Fruit fly (Drosophila melanogaster): Measurements from ENCODE around the gene Ugt303A1.

The Ugt303A1 gene

DNA sequence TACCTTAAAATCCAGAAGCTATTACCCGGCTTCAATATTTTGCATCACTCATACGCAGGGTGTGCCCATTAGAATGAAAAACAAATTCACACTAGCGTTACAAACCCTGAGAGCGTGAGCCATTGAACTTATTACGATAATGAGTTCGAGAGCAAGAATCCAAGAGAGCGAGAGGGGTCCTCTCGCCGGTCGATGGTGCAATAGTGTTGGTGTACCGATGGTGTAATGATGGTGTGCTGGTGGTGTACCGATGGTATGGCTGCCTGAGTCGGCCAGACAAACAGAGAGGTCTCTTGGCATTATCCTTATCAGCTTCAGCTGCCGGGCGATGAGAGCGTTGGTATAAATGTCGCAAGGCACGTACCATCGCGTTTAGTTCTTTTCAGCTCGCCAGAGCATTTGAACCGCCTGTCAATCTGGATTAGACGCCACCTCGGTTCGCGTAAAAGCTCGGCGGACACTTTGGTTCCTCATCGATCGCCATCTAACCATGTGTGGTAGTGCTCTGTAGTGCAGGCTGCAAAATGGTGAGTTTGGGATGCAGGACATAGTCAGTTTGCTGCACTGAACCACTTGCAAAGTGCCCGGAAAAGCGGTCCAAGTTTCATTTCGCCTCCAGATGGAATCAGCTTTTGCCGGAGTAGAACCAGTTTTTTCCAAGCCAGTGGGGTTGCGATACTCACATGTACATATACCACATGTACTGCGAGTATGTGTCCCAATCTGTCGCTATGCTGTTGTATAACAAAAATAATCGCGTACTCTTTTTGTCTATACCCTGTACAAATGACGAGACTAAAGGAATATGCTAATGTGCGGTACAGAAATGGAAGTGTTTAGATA, 24.9 kb downstream of the Ugt303A1 start (continued):
- TF ChIP-seq klu (GFP tag; IDR thresholded peaks at IDR 0.05) (no peak), cg (GFP tag; optimal IDR thresholded peaks at IDR 0.05) (peak; percentile 43), gsb (GFP tag; IDR thresholded peaks at IDR 0.05) (no peak), en (GFP tag; optimal IDR thresholded peaks at IDR 0.05) (no peak), CG10431 (GFP tag; optimal IDR thresholded peaks at IDR 0.05) (no peak), Usf (GFP tag; optimal IDR thresholded peaks at IDR 0.05) (no peak), Aef1 (GFP tag; IDR thresholded peaks at IDR 0.05) (no peak), crp (GFP tag; optimal IDR thresholded peaks at IDR 0.05) (no peak), CG8388 (GFP tag; optimal IDR thresholded peaks at IDR 0.05) (no peak), Rfx (GFP tag; IDR thresholded peaks at IDR 0.05) (no peak), CG17328 (GFP tag; IDR thresholded peaks at IDR 0.05) (no peak), CG12744 (GFP tag; optimal IDR thresholded peaks at IDR 0.05) (no peak), CG34422 (GFP tag; IDR thresholded peaks at IDR 0.05) (peak; percentile 13; the same call in 1 of the 3 replicates), Blimp-1 (GFP tag; optimal IDR thresholded peaks at IDR 0.05) (no peak), CG34376 (GFP tag; optimal IDR thresholded peaks at IDR 0.05) (peak; percentile 63), shn (GFP tag; optimal IDR thresholded peaks at IDR 0.05) (no peak), cato (GFP tag; optimal IDR thresholded peaks at IDR 0.05; ENCODE audit: borderline replicate concordance) (no peak), CG17385 (GFP tag; optimal IDR thresholded peaks at IDR 0.05) (peak; percentile 41), ap (GFP tag; IDR thresholded peaks at IDR 0.05) (no peak), Lhr (GFP tag; optimal IDR thresholded peaks at IDR 0.05) (no peak), Antp (GFP tag; optimal IDR thresholded peaks at IDR 0.05) (no peak), CG13775 (GFP tag; optimal IDR thresholded peaks at IDR 0.05) (no peak), CG15479 (GFP tag; optimal IDR thresholded peaks at IDR 0.05) (no peak), CG14667 (GFP tag; IDR thresholded peaks at IDR 0.05) (no peak), inv (GFP tag; IDR thresholded peaks at IDR 0.05; ENCODE audit: partially characterized antibody) (no peak), Hmr (GFP tag; optimal IDR thresholded peaks at IDR 0.05) (no peak), ac (GFP tag; optimal IDR thresholded peaks at IDR 0.05) (no peak), Ets65A (GFP tag) (peak; percentile 25), nerfin-1 (tag; optimal IDR thresholded peaks at IDR 0.05) (no peak), Hr78 (GFP tag; optimal IDR thresholded peaks at IDR 0.05) (no peak), lov (optimal IDR thresholded peaks at IDR 0.05) (no peak), lov (GFP tag; IDR thresholded peaks at IDR 0.05) (no peak), Pdp1 (GFP tag; optimal IDR thresholded peaks at IDR 0.05) (peak in 1 of 2 experiments; percentile 98), insv (GFP tag; optimal IDR thresholded peaks at IDR 0.05) (no peak), HLH54F (GFP tag; optimal IDR thresholded peaks at IDR 0.05) (no peak), CG1603 (tag; optimal IDR thresholded peaks at IDR 0.05) (no peak), CG4707 (GFP tag; optimal IDR thresholded peaks at IDR 0.05) (no peak), CG15696 (tag; optimal IDR thresholded peaks at IDR 0.05) (no peak), tx (GFP tag; optimal IDR thresholded peaks at IDR 0.05) (no peak), CG7839 (tag; optimal IDR thresholded peaks at IDR 0.05) (no peak), Kr (GFP tag; optimal IDR thresholded peaks at IDR 0.05) (no peak), D19B (GFP tag; optimal IDR thresholded peaks at IDR 0.05) (no peak), HmgZ (tag; optimal IDR thresholded peaks at IDR 0.05) (peak; percentile 48), Awh (GFP tag; IDR thresholded peaks at IDR 0.05) (no peak), seq (GFP tag; IDR thresholded peaks at IDR 0.05) (no peak), slp2 (GFP tag; optimal IDR thresholded peaks at IDR 0.05) (no peak), dmrt99B (tag; optimal IDR thresholded peaks at IDR 0.05) (no peak), nom (GFP tag; optimal IDR thresholded peaks at IDR 0.05) (peak; percentile 1), Opbp (GFP tag; IDR thresholded peaks at IDR 0.05; ENCODE audit: partially characterized antibody) (no peak)
